Fruit fly (Drosophila melanogaster) whole organism, embryonic: ENCODE measurements around the gene CG32686.

Experiments
- Awh ChIP-seq: fragments of 200-800 bp; sonication (Bioruptor generic); IDR thresholded peaks from 2 replicates; pipeline ENCODE4, ENCODE4 v1.3.6; 2022; ENCODE audit warnings: missing biosample characterization, missing genetic modification characterization
- B-H1 ChIP-seq: fragments of 200-800 bp; sonication (Bioruptor generic); IDR thresholded peaks from 3 replicates; pipeline ENCODE4 v1.3.6; 2022; ENCODE audit warnings: missing biosample characterization, missing genetic modification characterization
- B-H2 ChIP-seq: fragments of 200-800 bp; sonication (Bioruptor generic); optimal IDR thresholded peaks from 2 replicates; lab custom pipeline; 2018; ENCODE audit warnings: missing biosample characterization, mild to moderate bottlenecking, missing genetic modification characterization
- BEAF-32 ChIP-seq: fragments of 200-800 bp; sonication (Bioruptor generic); optimal IDR thresholded peaks from 3 replicates; lab custom pipeline; 2017; ENCODE audit warnings: missing biosample characterization, missing genetic modification characterization, mild to moderate bottlenecking, moderate library complexity, missing genetic modification reagents
- BtbVII ChIP-seq: fragments of 200-800 bp; sonication (Bioruptor generic); optimal IDR thresholded peaks from 3 replicates; lab custom pipeline; 2017; ENCODE audit warnings: missing biosample characterization, mild to moderate bottlenecking, missing genetic modification characterization
- CG10147 ChIP-seq: fragments of 200-800 bp; sonication (Bioruptor generic); optimal IDR thresholded peaks from 2 replicates; lab custom pipeline; 2019; ENCODE audit warnings: missing biosample characterization, mild to moderate bottlenecking, missing genetic modification characterization, moderate library complexity
- CG10979 ChIP-seq: fragments of 200-800 bp; sonication (Bioruptor generic); optimal IDR thresholded peaks from 2 replicates; lab custom pipeline; 2018; ENCODE audit warnings: missing biosample characterization, mild to moderate bottlenecking, missing genetic modification characterization, moderate library complexity
- CG1233 ChIP-seq: fragments of 200-800 bp; sonication (Bioruptor generic); optimal IDR thresholded peaks from 4 replicates; lab custom pipeline; 2018; ENCODE audit warnings: missing biosample characterization, mild to moderate bottlenecking, missing genetic modification characterization
- CG17186 ChIP-seq: fragments of 200-800 bp; sonication (Bioruptor generic); optimal IDR thresholded peaks from 3 replicates; lab custom pipeline; 2017; ENCODE audit warnings: missing biosample characterization, missing genetic modification reagents, missing genetic modification characterization
- CG1792 ChIP-seq: fragments of 200-800 bp; sonication (Bioruptor generic); optimal IDR thresholded peaks from 2 replicates; lab custom pipeline; 2016; ENCODE audit warnings: missing biosample characterization, missing genetic modification characterization
- CG30020 ChIP-seq: fragments of 200-800 bp; optimal IDR thresholded peaks from 2 replicates; lab custom pipeline; 2019; ENCODE audit warnings: missing biosample characterization, mild to moderate bottlenecking, missing genetic modification characterization, moderate library complexity
- CG31224 ChIP-seq: fragments of 200-800 bp; sonication (Bioruptor generic); IDR thresholded peaks from 2 replicates; pipeline ENCODE4 v1.3.6; 2022; ENCODE audit warnings: missing biosample characterization, missing genetic modification characterization
- CG3163 ChIP-seq: fragments of 200-800 bp; sonication (Bioruptor generic); optimal IDR thresholded peaks from 3 replicates; lab custom pipeline; 2016; ENCODE audit warnings: missing biosample characterization, missing genetic modification characterization
- CG32772 ChIP-seq: fragments of 200-800 bp; sonication (Bioruptor generic); IDR thresholded peaks from 2 replicates; pipeline ENCODE4 v1.3.6; 2022; ENCODE audit warnings: missing biosample characterization, missing genetic modification characterization
- CG4854 ChIP-seq: fragments of 200-800 bp; sonication (Bioruptor generic); optimal IDR thresholded peaks from 2 replicates; lab custom pipeline; 2016; ENCODE audit warnings: missing biosample characterization, missing genetic modification characterization, inconsistent platforms
- CG5180 ChIP-seq: fragments of 200-800 bp; sonication (Bioruptor generic); optimal IDR thresholded peaks from 3 replicates; lab custom pipeline; 2017; ENCODE audit warnings: missing biosample characterization, missing genetic modification characterization, mild to moderate bottlenecking, moderate library complexity, missing genetic modification reagents
- CG7372 ChIP-seq: fragments of 200-800 bp; sonication (Bioruptor generic); IDR thresholded peaks from 2 replicates; pipeline ENCODE4 v1.3.6; 2022; ENCODE audit warnings: missing biosample characterization, missing genetic modification characterization
- CG7839 ChIP-seq: fragments of 200-800 bp; sonication (Bioruptor generic); optimal IDR thresholded peaks from 3 replicates; lab custom pipeline; 2018; ENCODE audit warnings: missing biosample characterization, mild to moderate bottlenecking, missing genetic modification characterization, moderate library complexity
- CG7963 ChIP-seq: fragments of 200-800 bp; sonication (Bioruptor generic); IDR thresholded peaks from 3 replicates; pipeline ENCODE4 v1.3.6; 2022; ENCODE audit warnings: missing biosample characterization, missing genetic modification characterization; ENCODE audit not compliant: partially characterized antibody
- CG8944 ChIP-seq: fragments of 200-800 bp; sonication (Bioruptor generic); optimal IDR thresholded peaks from 3 replicates; lab custom pipeline; 2016; ENCODE audit warnings: missing biosample characterization, missing genetic modification characterization
- Camta ChIP-seq: fragments of 200-800 bp; sonication (Bioruptor generic); optimal IDR thresholded peaks from 2 replicates; lab custom pipeline; 2016; ENCODE audit warnings: missing biosample characterization, missing genetic modification characterization
- CkIIα-i1 ChIP-seq: fragments of 200-800 bp; sonication (Bioruptor generic); IDR thresholded peaks from 2 replicates; pipeline ENCODE4 v1.3.6; 2022; ENCODE audit warnings: missing biosample characterization, missing genetic modification characterization
- D19A ChIP-seq: fragments of 200-800 bp; optimal IDR thresholded peaks from 3 replicates; lab custom pipeline; 2019; ENCODE audit warnings: missing biosample characterization, mild to moderate bottlenecking, missing genetic modification characterization, moderate library complexity
- Elba2 ChIP-seq: fragments of 200-800 bp; sonication (Bioruptor generic); optimal IDR thresholded peaks from 3 replicates; lab custom pipeline; 2016; ENCODE audit warnings: missing biosample characterization, missing genetic modification characterization
- Fer1 ChIP-seq: fragments of 200-800 bp; sonication (Bioruptor generic); optimal IDR thresholded peaks from 2 replicates; lab custom pipeline; 2017; ENCODE audit warnings: missing biosample characterization, mild to moderate bottlenecking, missing genetic modification characterization
- Gsc ChIP-seq: fragments of 200-800 bp; sonication (Bioruptor generic); IDR thresholded peaks from 2 replicates; pipeline ENCODE4 v1.3.6; 2022; ENCODE audit warnings: missing biosample characterization, missing genetic modification characterization
- Gug ChIP-seq: fragments of 200-800 bp; sonication (Bioruptor generic); IDR thresholded peaks from 4 replicates; pipeline ENCODE4 v1.3.6; 2022; ENCODE audit warnings: missing biosample characterization, missing genetic modification characterization
- H15 ChIP-seq: fragments of 200-800 bp; sonication (Bioruptor generic); IDR thresholded peaks from 3 replicates; pipeline ENCODE4 v1.3.6; 2022; ENCODE audit warnings: missing biosample characterization, missing genetic modification characterization
- H2.0 ChIP-seq: fragments of 200-800 bp; sonication (Bioruptor generic); IDR thresholded peaks from 2 replicates; pipeline ENCODE4 v1.3.6; 2022; ENCODE audit warnings: missing biosample characterization, missing genetic modification characterization
- Hr39 ChIP-seq: fragments of >200 bp; optimal IDR thresholded peaks from 2 replicates; lab custom pipeline; 2017
- Hr78 ChIP-seq, 2 experiments: fragments of 200-800 bp in 1 of 2; fragments of >200 bp in 1 of 2; sonication (Bioruptor generic) in 1 of 2; optimal IDR thresholded peaks; 2 replicates each; lab custom pipeline; 2017 to 2019; ENCODE audit warnings: missing biosample characterization in 2 of 2, missing genetic modification characterization in 2 of 2, mild to moderate bottlenecking in 1 of 2, moderate library complexity in 1 of 2
- Med ChIP-seq: fragments of 200-800 bp; sonication (Bioruptor generic); peaks from one replicate; lab custom pipeline; 2016; ENCODE audit warnings: missing biosample characterization, missing genetic modification characterization, mild to moderate bottlenecking, inconsistent platforms, moderate library complexity
- Ptx1 ChIP-seq: fragments of 200-800 bp; sonication (Bioruptor generic); IDR thresholded peaks from 2 replicates; pipeline ENCODE4 v1.3.6; 2022; ENCODE audit warnings: missing biosample characterization, missing genetic modification characterization
- ase ChIP-seq: fragments of 200-800 bp; sonication (Bioruptor generic); IDR thresholded peaks from 3 replicates; pipeline ENCODE4 v1.3.6; 2022; ENCODE audit warnings: missing biosample characterization, missing genetic modification characterization
- ems ChIP-seq: fragments of 200-800 bp; sonication (Bioruptor generic); optimal IDR thresholded peaks from 3 replicates; lab custom pipeline; 2016; ENCODE audit warnings: missing biosample characterization, missing genetic modification characterization
- esg ChIP-seq: fragments of 200-800 bp; sonication (Bioruptor generic); conservative IDR thresholded peaks from 2 replicates; pipeline ENCODE4 v1.3.6; 2022; ENCODE audit warnings: missing biosample characterization, missing genetic modification characterization
- gcm ChIP-seq: fragments of 200-800 bp; sonication (Bioruptor generic); optimal IDR thresholded peaks from 2 replicates; lab custom pipeline; 2019; ENCODE audit warnings: missing biosample characterization, mild to moderate bottlenecking, missing genetic modification characterization, moderate library complexity
- ham ChIP-seq: fragments of 200-800 bp; sonication (Bioruptor generic); IDR thresholded peaks from 2 replicates; pipeline ENCODE4 v1.3.6; 2022; ENCODE audit warnings: missing biosample characterization, missing genetic modification characterization
- hbn ChIP-seq: fragments of 200-800 bp; sonication (Bioruptor generic); IDR thresholded peaks from 2 replicates; pipeline ENCODE4 v1.3.6; 2022; ENCODE audit warnings: missing biosample characterization, missing genetic modification characterization; ENCODE audit not compliant: partially characterized antibody
- inv ChIP-seq: fragments of 200-800 bp; sonication (Bioruptor generic); IDR thresholded peaks from 2 replicates; pipeline ENCODE4 v1.3.6; 2022; ENCODE audit warnings: missing biosample characterization, missing genetic modification characterization; ENCODE audit not compliant: partially characterized antibody
- jumu ChIP-seq: fragments of 200-800 bp; sonication (Bioruptor generic); optimal IDR thresholded peaks from 3 replicates; lab custom pipeline; 2016; ENCODE audit warnings: missing biosample characterization, missing genetic modification characterization
- mirr ChIP-seq: fragments of 200-800 bp; sonication (Bioruptor generic); optimal IDR thresholded peaks from 3 replicates; lab custom pipeline; 2018; ENCODE audit warnings: missing biosample characterization, mild to moderate bottlenecking, missing genetic modification characterization
- nmo ChIP-seq: fragments of 200-800 bp; sonication (Bioruptor generic); optimal IDR thresholded peaks from 2 replicates; lab custom pipeline; 2018; ENCODE audit warnings: missing biosample characterization, mild to moderate bottlenecking, missing genetic modification characterization, moderate library complexity
- pho ChIP-seq: fragments of 200-800 bp; sonication (Bioruptor generic); optimal IDR thresholded peaks from 2 replicates; lab custom pipeline; 2016; ENCODE audit warnings: missing biosample characterization, missing genetic modification characterization
- phol ChIP-seq: fragments of 200-800 bp; sonication (Bioruptor generic); optimal IDR thresholded peaks from 3 replicates; lab custom pipeline; 2018; ENCODE audit warnings: missing biosample characterization, mild to moderate bottlenecking, missing genetic modification characterization, moderate library complexity
- schlank ChIP-seq: fragments of 200-800 bp; sonication (Bioruptor generic); optimal IDR thresholded peaks from 2 replicates; lab custom pipeline; 2018; ENCODE audit warnings: missing biosample characterization, mild to moderate bottlenecking, missing genetic modification characterization
- scrt ChIP-seq: fragments of 200-800 bp; sonication (Bioruptor generic); optimal IDR thresholded peaks from 2 replicates; lab custom pipeline; 2018; ENCODE audit warnings: missing biosample characterization, mild to moderate bottlenecking, missing genetic modification characterization, moderate library complexity
- slbo ChIP-seq: fragments of 200-800 bp; sonication (Bioruptor generic); IDR thresholded peaks from 2 replicates; pipeline ENCODE4 v1.3.6; 2022; ENCODE audit warnings: missing biosample characterization, missing genetic modification characterization
- so ChIP-seq: fragments of 200-800 bp; sonication (Bioruptor generic); IDR thresholded peaks from 3 replicates; pipeline ENCODE4 v1.3.6; 2022; ENCODE audit warnings: missing biosample characterization, missing genetic modification characterization
- zen2 ChIP-seq: fragments of 200-800 bp; sonication (Bioruptor generic); IDR thresholded peaks from 3 replicates; pipeline ENCODE4 v1.3.6; 2022; ENCODE audit warnings: missing biosample characterization, missing genetic modification characterization; ENCODE audit not compliant: partially characterized antibody

CG32686 gene

dm6 chrX:10362557-10363366 is 12.4 kb downstream of the CG32686 start (continued):
- TF ChIP-seq hbn (GFP tag; lab: Robert Waterston, UW): no peak
- no peak for TF ChIP-seq CG1792 (GFP tag; lab: Kevin White, UChicago)
- no peak for TF ChIP-seq Camta (GFP tag; lab: Kevin White, UChicago)
- no peak for TF ChIP-seq CG17186
- no peak for TF ChIP-seq CG8944 (GFP tag; lab: Kevin White, UChicago)
- 0 out of 3 replicates have a peak, but pooled peaks have one; percentile 32 for TF ChIP-seq H15
- no peak for TF ChIP-seq BEAF-32
- no peak for TF ChIP-seq esg (GFP tag; lab: Robert Waterston, UW)
- no peak for TF ChIP-seq gcm
- no peak for TF ChIP-seq CkIIα-i1
- TF ChIP-seq CG1233 (GFP tag; lab: Kevin White, UChicago): peak; percentile 11
- no peak for TF ChIP-seq zen2
- TF ChIP-seq Gsc: no peak
- no peak for TF ChIP-seq CG7372 (GFP tag; lab: Robert Waterston, UW)
- no peak for TF ChIP-seq H2.0
- TF ChIP-seq pho (GFP tag; lab: Kevin White, UChicago): no peak
- no peak for TF ChIP-seq CG31224 (GFP tag; lab: Robert Waterston, UW)
- peak; percentile 52 for TF ChIP-seq nmo
- no peak for TF ChIP-seq CG32772
- peak; percentile 1 for TF ChIP-seq jumu (GFP tag; lab: Kevin White, UChicago)
- peak; percentile 22 for TF ChIP-seq BtbVII (GFP tag; lab: Kevin White, UChicago)
- no peak for TF ChIP-seq scrt (GFP tag; lab: Kevin White, UChicago)
- no peak for TF ChIP-seq inv (GFP tag; lab: Robert Waterston, UW)
- no peak for TF ChIP-seq CG5180 (GFP tag; lab: Kevin White, UChicago)
- peak; percentile 2 for TF ChIP-seq CG3163 (GFP tag; lab: Kevin White, UChicago)
- TF ChIP-seq ham: no peak
- peak; percentile 4 for TF ChIP-seq Fer1 (GFP tag; lab: Kevin White, UChicago)
- TF ChIP-seq CG10147 (GFP tag; lab: Kevin White, UChicago): no peak
- TF ChIP-seq B-H2 (GFP tag; lab: Kevin White, UChicago): no peak
- TF ChIP-seq CG7839 (tag; lab: Kevin White, UChicago): peak; percentile 33
- TF ChIP-seq D19A (tag; lab: Kevin White, UChicago): peak; percentile 12
- TF ChIP-seq ase (GFP tag; lab: Robert Waterston, UW): no peak
- no peak for TF ChIP-seq mirr
- TF ChIP-seq ems (GFP tag; lab: Kevin White, UChicago): no peak
- TF ChIP-seq CG4854: no peak
- TF ChIP-seq CG10979: peak; percentile 48
- TF ChIP-seq Med: peak; percentile 78
- TF ChIP-seq Gug (GFP tag; lab: Robert Waterston, UW): no peak
- no peak for TF ChIP-seq Hr39 (lab: Kevin White, UChicago)
- no peak for TF ChIP-seq schlank (tag; lab: Kevin White, UChicago)
- TF ChIP-seq Ptx1: 0 out of 2 replicates have a peak, but pooled peaks have one; percentile 30
- TF ChIP-seq phol: peak; percentile 47
- no peak for TF ChIP-seq CG7963 (GFP tag; lab: Robert Waterston, UW)
- peak; percentile 16; the same call in 1 of the 2 replicates for TF ChIP-seq slbo
- TF ChIP-seq so (GFP tag; lab: Robert Waterston, UW): no peak
- no peak for TF ChIP-seq Awh (GFP tag; lab: Robert Waterston, UW)
- no peak for TF ChIP-seq CG30020 (tag; lab: Kevin White, UChicago)
- TF ChIP-seq B-H1 (GFP tag; lab: Robert Waterston, UW): no peak
- no peak for TF ChIP-seq Hr78 (GFP tag; optimal IDR thresholded peaks at IDR 0.05; lab: Kevin White, UChicago)
- TF ChIP-seq Elba2 (GFP tag; lab: Kevin White, UChicago): no peak
